Fruit fly (Drosophila melanogaster) whole organism, pupa: Measurements from ENCODE around the gene ksh.

Experiments used
- CG34367 ChIP-seq: fragments of 200-800 bp; sonication (Bioruptor generic); optimal IDR thresholded peaks from 2 replicates; lab custom pipeline; 2018; ENCODE audit warnings: missing biosample characterization, mild to moderate bottlenecking, missing genetic modification characterization
- EcR ChIP-seq: fragments of 200-800 bp; sonication (Bioruptor generic); optimal IDR thresholded peaks from 3 replicates; lab custom pipeline; 2019; ENCODE audit warnings: missing biosample characterization, missing genetic modification characterization, mild to moderate bottlenecking, moderate library complexity, missing genetic modification reagents

- no peak for TF ChIP-seq CG34367 (tag; lab: Kevin White, UChicago)
- TF ChIP-seq EcR (GFP tag; lab: Kevin White, UChicago): no peak
Observed at dm6 chrX:19535394-19535793, 40.6 kb upstream of the ksh start.
